Fruit fly (Drosophila melanogaster) whole organism, embryonic: ENCODE data around the gene zuc.

Source experiments
- Asciz ChIP-seq: fragments of 200-800 bp; sonication (Bioruptor generic); optimal IDR thresholded peaks from 2 replicates; lab custom pipeline; 2017; ENCODE audit warnings: missing biosample characterization, mild to moderate bottlenecking, missing genetic modification characterization, missing genetic modification reagents
- Awh ChIP-seq: fragments of 200-800 bp; sonication (Bioruptor generic); IDR thresholded peaks from 2 replicates; pipeline ENCODE4, ENCODE4 v1.3.6; 2022; ENCODE audit warnings: missing biosample characterization, missing genetic modification characterization
- B-H2 ChIP-seq: fragments of 200-800 bp; sonication (Bioruptor generic); optimal IDR thresholded peaks from 2 replicates; lab custom pipeline; 2018; ENCODE audit warnings: missing biosample characterization, mild to moderate bottlenecking, missing genetic modification characterization
- BtbVII ChIP-seq: fragments of 200-800 bp; sonication (Bioruptor generic); optimal IDR thresholded peaks from 3 replicates; lab custom pipeline; 2017; ENCODE audit warnings: missing biosample characterization, mild to moderate bottlenecking, missing genetic modification characterization
- CG10267 ChIP-seq: fragments of 200-800 bp; sonication (Bioruptor generic); optimal IDR thresholded peaks from 2 replicates; lab custom pipeline; 2018; ENCODE audit warnings: missing biosample characterization, mild to moderate bottlenecking, missing genetic modification characterization, moderate library complexity
- CG10321 ChIP-seq: fragments of 200-800 bp; sonication (Bioruptor generic); IDR thresholded peaks from 2 replicates; pipeline ENCODE4 v1.3.6; 2022; ENCODE audit warnings: missing biosample characterization, missing genetic modification characterization
- CG11723 ChIP-seq: fragments of 200-800 bp; sonication (Bioruptor generic); optimal IDR thresholded peaks from 2 replicates; lab custom pipeline; 2017; ENCODE audit warnings: missing biosample characterization, mild to moderate bottlenecking, missing genetic modification characterization
- CG12236 ChIP-seq: fragments of 200-800 bp; sonication (Bioruptor generic); optimal IDR thresholded peaks from 2 replicates; lab custom pipeline; 2016; ENCODE audit warnings: missing biosample characterization, missing genetic modification characterization
- CG13624 ChIP-seq: fragments of 200-800 bp; sonication (Bioruptor generic); optimal IDR thresholded peaks from 2 replicates; lab custom pipeline; 2016; ENCODE audit warnings: missing biosample characterization, missing genetic modification characterization
- CG14667 ChIP-seq: fragments of 200-800 bp; sonication (Bioruptor generic); IDR thresholded peaks from 2 replicates; pipeline ENCODE4 v1.3.6; 2022; ENCODE audit warnings: missing biosample characterization, missing genetic modification characterization
- CG15269 ChIP-seq: fragments of 200-800 bp; sonication (Bioruptor generic); optimal IDR thresholded peaks from 2 replicates; lab custom pipeline; 2018; ENCODE audit warnings: missing biosample characterization, mild to moderate bottlenecking, missing genetic modification characterization, moderate library complexity
- CG15514 ChIP-seq: fragments of 200-800 bp; sonication (Bioruptor generic); optimal IDR thresholded peaks from 3 replicates; lab custom pipeline; 2017; ENCODE audit warnings: missing biosample characterization, missing genetic modification characterization, mild to moderate bottlenecking, moderate library complexity, missing genetic modification reagents
- CG15601 ChIP-seq: fragments of 200-800 bp; sonication (Bioruptor generic); optimal IDR thresholded peaks from 3 replicates; lab custom pipeline; 2019; ENCODE audit warnings: missing biosample characterization, mild to moderate bottlenecking, missing genetic modification characterization, moderate library complexity
- CG16815 ChIP-seq: fragments of 200-800 bp; sonication (Bioruptor generic); optimal IDR thresholded peaks from 3 replicates; lab custom pipeline; 2017; ENCODE audit warnings: missing biosample characterization, mild to moderate bottlenecking, missing genetic modification characterization
- CG33213 ChIP-seq: fragments of 200-800 bp; sonication (Bioruptor generic); optimal IDR thresholded peaks from 3 replicates; lab custom pipeline; 2016; ENCODE audit warnings: missing biosample characterization, missing genetic modification characterization
- CG4282 ChIP-seq: fragments of 200-800 bp; sonication (Bioruptor generic); optimal IDR thresholded peaks from 2 replicates; lab custom pipeline; 2016; ENCODE audit warnings: missing biosample characterization, missing genetic modification characterization
- CG5180 ChIP-seq: fragments of 200-800 bp; sonication (Bioruptor generic); optimal IDR thresholded peaks from 3 replicates; lab custom pipeline; 2017; ENCODE audit warnings: missing biosample characterization, missing genetic modification characterization, mild to moderate bottlenecking, moderate library complexity, missing genetic modification reagents
- CG5953 ChIP-seq: fragments of 200-800 bp; sonication (Bioruptor generic); IDR thresholded peaks from 2 replicates; pipeline ENCODE4 v1.3.6; 2022; ENCODE audit warnings: missing biosample characterization, missing genetic modification characterization
- CG6272 ChIP-seq: fragments of 200-800 bp; sonication (Bioruptor generic); IDR thresholded peaks from 2 replicates; pipeline ENCODE4 v1.3.6; 2022; ENCODE audit warnings: missing biosample characterization, missing genetic modification characterization
- CG8765 ChIP-seq: fragments of 200-800 bp; sonication (Bioruptor generic); IDR thresholded peaks from 2 replicates; pipeline ENCODE4 v1.3.6; 2022; ENCODE audit warnings: missing biosample characterization, missing genetic modification characterization
- CG8924 ChIP-seq: fragments of 200-800 bp; optimal IDR thresholded peaks from 3 replicates; lab custom pipeline; 2019; ENCODE audit warnings: missing biosample characterization, mild to moderate bottlenecking, missing genetic modification characterization, moderate library complexity
- Dad ChIP-seq: fragments of 200-800 bp; sonication (Bioruptor generic); optimal IDR thresholded peaks from 3 replicates; lab custom pipeline; 2016; ENCODE audit warnings: missing biosample characterization, missing genetic modification characterization
- Dp ChIP-seq: fragments of 200-800 bp; sonication (Bioruptor generic); optimal IDR thresholded peaks from 2 replicates; lab custom pipeline; 2018; ENCODE audit warnings: missing biosample characterization, mild to moderate bottlenecking, missing genetic modification characterization, moderate library complexity
- Eip74EF ChIP-seq, 2 experiments: fragments of 200-800 bp in 1 of 2; fragments of >200 bp in 1 of 2; sonication (Bioruptor generic) in 1 of 2; optimal IDR thresholded peaks; 2 replicates each; lab custom pipeline; 2017 to 2019; ENCODE audit warnings: missing biosample characterization in 2 of 2, missing genetic modification characterization in 2 of 2, mild to moderate bottlenecking in 1 of 2, moderate library complexity in 1 of 2
- GATAe ChIP-seq: fragments of 200-800 bp; sonication (Bioruptor generic); conservative IDR thresholded peaks from 2 replicates; pipeline ENCODE4 v1.3.6; 2022; ENCODE audit warnings: missing biosample characterization, missing genetic modification characterization
- H15 ChIP-seq: fragments of 200-800 bp; sonication (Bioruptor generic); IDR thresholded peaks from 3 replicates; pipeline ENCODE4 v1.3.6; 2022; ENCODE audit warnings: missing biosample characterization, missing genetic modification characterization
- H2.0 ChIP-seq: fragments of 200-800 bp; sonication (Bioruptor generic); IDR thresholded peaks from 2 replicates; pipeline ENCODE4 v1.3.6; 2022; ENCODE audit warnings: missing biosample characterization, missing genetic modification characterization
- Hr78 ChIP-seq, 2 experiments: fragments of 200-800 bp in 1 of 2; fragments of >200 bp in 1 of 2; sonication (Bioruptor generic) in 1 of 2; optimal IDR thresholded peaks; 2 replicates each; lab custom pipeline; 2017 to 2019; ENCODE audit warnings: missing biosample characterization in 2 of 2, missing genetic modification characterization in 2 of 2, mild to moderate bottlenecking in 1 of 2, moderate library complexity in 1 of 2
- Lhr ChIP-seq: fragments of 200-800 bp; sonication (Bioruptor generic); optimal IDR thresholded peaks from 3 replicates; lab custom pipeline; 2017; ENCODE audit warnings: mild to moderate bottlenecking, missing biosample characterization, missing genetic modification reagents, missing genetic modification characterization
- Meics ChIP-seq: fragments of 200-800 bp; sonication (Bioruptor generic); optimal IDR thresholded peaks from 2 replicates; lab custom pipeline; 2017; ENCODE audit warnings: missing biosample characterization, mild to moderate bottlenecking, missing genetic modification characterization
- NC2α ChIP-seq: fragments of 200-800 bp; sonication (Bioruptor generic); optimal IDR thresholded peaks from 2 replicates; lab custom pipeline; 2016; ENCODE audit warnings: missing biosample characterization, missing genetic modification characterization
- Rx ChIP-seq: fragments of 200-800 bp; sonication (Bioruptor generic); IDR thresholded peaks from 2 replicates; pipeline ENCODE4 v1.3.6; 2022; ENCODE audit warnings: missing biosample characterization, missing genetic modification characterization
- Taf1 ChIP-seq: fragments of 200-800 bp; sonication (Bioruptor generic); IDR thresholded peaks from 2 replicates; pipeline ENCODE4 v1.3.6; 2022; ENCODE audit warnings: missing biosample characterization, missing genetic modification characterization
- abd-A ChIP-seq: fragments of 200-800 bp; sonication (Bioruptor generic); optimal IDR thresholded peaks from 3 replicates; lab custom pipeline; 2019; ENCODE audit warnings: missing biosample characterization, mild to moderate bottlenecking, missing genetic modification characterization, moderate library complexity
- ac ChIP-seq: fragments of 200-800 bp; sonication (Bioruptor generic); optimal IDR thresholded peaks from 3 replicates; lab custom pipeline; 2017; ENCODE audit warnings: missing biosample characterization, mild to moderate bottlenecking, missing genetic modification characterization
- bsh ChIP-seq, 2 experiments: fragments of 200-800 bp; sonication (Bioruptor generic); optimal IDR thresholded peaks; 2 replicates each; lab custom pipeline; 2017 to 2018; ENCODE audit warnings: mild to moderate bottlenecking in 2 of 2, missing biosample characterization in 2 of 2, missing genetic modification characterization in 2 of 2, moderate library complexity in 1 of 2
- cas ChIP-seq: fragments of 200-800 bp; sonication (Bioruptor generic); IDR thresholded peaks from 2 replicates; pipeline ENCODE4 v1.3.6; 2022; ENCODE audit warnings: missing biosample characterization, missing genetic modification characterization
- croc ChIP-seq: fragments of 200-800 bp; sonication (Bioruptor generic); conservative IDR thresholded peaks from 3 replicates; pipeline ENCODE4 v1.3.6; 2022; ENCODE audit warnings: missing biosample characterization, missing genetic modification characterization
- dm ChIP-seq: fragments of 200-800 bp; sonication (Bioruptor generic); optimal IDR thresholded peaks from 3 replicates; lab custom pipeline; 2016; ENCODE audit warnings: missing biosample characterization, missing genetic modification characterization
- fru ChIP-seq: fragments of >200 bp; optimal IDR thresholded peaks from 2 replicates; lab custom pipeline; 2017
- fu2 ChIP-seq: fragments of 200-800 bp; sonication (Bioruptor generic); optimal IDR thresholded peaks from 2 replicates; lab custom pipeline; 2016; ENCODE audit warnings: missing biosample characterization, missing genetic modification characterization
- h ChIP-seq: fragments of >200 bp; optimal IDR thresholded peaks from 2 replicates; lab custom pipeline; 2017
- her ChIP-seq: fragments of 200-800 bp; sonication (Bioruptor generic); optimal IDR thresholded peaks from 2 replicates; lab custom pipeline; 2016; ENCODE audit warnings: missing biosample characterization, missing genetic modification characterization
- jumu ChIP-seq: fragments of 200-800 bp; sonication (Bioruptor generic); optimal IDR thresholded peaks from 3 replicates; lab custom pipeline; 2016; ENCODE audit warnings: missing biosample characterization, missing genetic modification characterization
- kah ChIP-seq: fragments of 200-800 bp; sonication (Bioruptor generic); optimal IDR thresholded peaks from 2 replicates; lab custom pipeline; 2018; ENCODE audit warnings: missing biosample characterization, mild to moderate bottlenecking, missing genetic modification characterization
- nau ChIP-seq: fragments of 200-800 bp; sonication (Bioruptor generic); optimal IDR thresholded peaks from 3 replicates; lab custom pipeline; 2017; ENCODE audit warnings: missing biosample characterization, mild to moderate bottlenecking, missing genetic modification characterization, missing genetic modification reagents
- otp ChIP-seq: fragments of 200-800 bp; sonication (Bioruptor generic); IDR thresholded peaks from 3 replicates; pipeline ENCODE4, ENCODE4 v1.3.6; 2022; ENCODE audit warnings: missing biosample characterization, missing genetic modification characterization
- sd ChIP-seq: fragments of 200-800 bp; sonication (Bioruptor generic); optimal IDR thresholded peaks from 3 replicates; lab custom pipeline; 2018; ENCODE audit warnings: missing biosample characterization, mild to moderate bottlenecking, missing genetic modification characterization, moderate library complexity
- sob ChIP-seq: fragments of 200-800 bp; sonication (Bioruptor generic); IDR thresholded peaks from 2 replicates; pipeline ENCODE4 v1.3.6; 2022; ENCODE audit warnings: missing biosample characterization, missing genetic modification characterization
- tin ChIP-seq: fragments of 200-800 bp; sonication (Bioruptor generic); optimal IDR thresholded peaks from 3 replicates; lab custom pipeline; 2016; ENCODE audit warnings: missing biosample characterization, missing genetic modification characterization
- trh ChIP-seq: fragments of 200-800 bp; sonication (Bioruptor generic); optimal IDR thresholded peaks from 2 replicates; lab custom pipeline; 2016; ENCODE audit warnings: missing biosample characterization, missing genetic modification characterization

Gene zuc

dm6 chr2L:12007331-12007791, 17.7 kb upstream of the zuc start (continued):
- TF ChIP-seq CG10267 (tag; lab: Kevin White, UChicago) (no peak), CG4282 (GFP tag; lab: Kevin White, UChicago) (no peak), GATAe (GFP tag; lab: Robert Waterston, UW) (no peak), H2.0 (no peak), CG15601 (tag; lab: Kevin White, UChicago) (peak; percentile 93), fu2 (GFP tag; lab: Kevin White, UChicago) (no peak), sd (tag; lab: Kevin White, UChicago) (peak; percentile 100), abd-A (peak; percentile 100), CG33213 (GFP tag; lab: Kevin White, UChicago) (peak; percentile 91), H15 (GFP tag; lab: Robert Waterston, UW) (no peak), CG6272 (GFP tag; lab: Robert Waterston, UW) (peak; percentile 57; the same call in 1 of the 2 replicates), Rx (GFP tag; lab: Robert Waterston, UW) (no peak), CG5180 (GFP tag; lab: Kevin White, UChicago) (peak; percentile 94), trh (GFP tag; lab: Kevin White, UChicago) (no peak), h (lab: Kevin White, UChicago) (peak; percentile 25), bsh (GFP tag; optimal IDR thresholded peaks at IDR 0.05; lab: Kevin White, UChicago) (peak; percentile 38 to 75), Asciz (GFP tag; lab: Kevin White, UChicago) (no peak), Taf1 (no peak), nau (GFP tag; lab: Kevin White, UChicago) (peak; percentile 84), dm (GFP tag; lab: Kevin White, UChicago) (peak; percentile 46), CG16815 (GFP tag; lab: Kevin White, UChicago) (no peak), CG12236 (GFP tag; lab: Kevin White, UChicago) (peak; percentile 16), CG8765 (GFP tag; lab: Robert Waterston, UW) (no peak), Meics (no peak), CG15269 (peak; percentile 84), kah (GFP tag; lab: Kevin White, UChicago) (peak; percentile 100), tin (GFP tag; lab: Kevin White, UChicago) (peak; percentile 2), NC2α (GFP tag; lab: Kevin White, UChicago) (peak; percentile 33), B-H2 (peak; percentile 92), Awh (GFP tag; lab: Robert Waterston, UW) (no peak), her (GFP tag; lab: Kevin White, UChicago) (peak; percentile 77), jumu (GFP tag; lab: Kevin White, UChicago) (peak; percentile 44), sob (GFP tag; lab: Robert Waterston, UW) (no peak), cas (GFP tag; lab: Robert Waterston, UW) (no peak), CG13624 (GFP tag; lab: Kevin White, UChicago) (peak; percentile 74), croc (no peak; the same call in 2 of the 3 replicates), CG15514 (GFP tag; lab: Kevin White, UChicago) (peak; percentile 75), Hr78 (GFP tag; optimal IDR thresholded peaks at IDR 0.05; lab: Kevin White, UChicago) (peak in 1 of 2 experiments; percentile 94), BtbVII (GFP tag; lab: Kevin White, UChicago) (peak; percentile 77), CG5953 (GFP tag; lab: Robert Waterston, UW) (no peak), fru (lab: Kevin White, UChicago) (no peak), CG8924 (tag; lab: Kevin White, UChicago) (peak; percentile 32), Eip74EF (GFP tag; optimal IDR thresholded peaks at IDR 0.05; lab: Kevin White, UChicago) (peak in 1 of 2 experiments; percentile 89), ac (peak; percentile 81), CG10321 (GFP tag; lab: Robert Waterston, UW) (no peak), Dad (GFP tag; lab: Kevin White, UChicago) (peak; percentile 51), otp (GFP tag; lab: Robert Waterston, UW) (no peak), Lhr (GFP tag; lab: Kevin White, UChicago) (peak; percentile 100), CG14667 (GFP tag; lab: Robert Waterston, UW) (no peak), Dp (GFP tag; lab: Kevin White, UChicago) (peak; percentile 76), CG11723 (GFP tag; lab: Kevin White, UChicago) (peak; percentile 8)
